Fruit fly (Drosophila melanogaster) whole organism, prepupa: ENCODE data around the gene CG16812.

Source experiments
- Blimp-1 ChIP-seq: fragments of 200-800 bp; sonication (Bioruptor generic); optimal IDR thresholded peaks from 3 replicates; lab custom pipeline; 2017; ENCODE audit warnings: missing biosample characterization, missing genetic modification characterization, mild to moderate bottlenecking, moderate library complexity, missing genetic modification reagents
- CG10631 ChIP-seq: fragments of 200-800 bp; sonication (Bioruptor generic); optimal IDR thresholded peaks from 2 replicates; lab custom pipeline; 2016; ENCODE audit warnings: missing biosample characterization, missing genetic modification characterization
- CG10669 ChIP-seq: fragments of 200-800 bp; sonication (Bioruptor generic); optimal IDR thresholded peaks from 3 replicates; lab custom pipeline; 2018; ENCODE audit warnings: missing biosample characterization, mild to moderate bottlenecking, missing genetic modification characterization, moderate library complexity
- CG11294 ChIP-seq: fragments of 200-800 bp; sonication (Bioruptor generic); IDR thresholded peaks from 2 replicates; pipeline ENCODE4 v1.3.6; 2022; ENCODE audit warnings: missing biosample characterization, missing genetic modification characterization
- CG11762 ChIP-seq: fragments of 200-800 bp; sonication (Bioruptor generic); optimal IDR thresholded peaks from 3 replicates; lab custom pipeline; 2016; ENCODE audit warnings: missing biosample characterization, missing genetic modification characterization; ENCODE audit not compliant: insufficient read depth
- CG11902 ChIP-seq: fragments of 200-800 bp; sonication (Bioruptor generic); optimal IDR thresholded peaks from 3 replicates; lab custom pipeline; 2016; ENCODE audit warnings: missing biosample characterization, missing genetic modification characterization
- CG15336 ChIP-seq: fragments of 200-800 bp; sonication (Bioruptor generic); IDR thresholded peaks from 2 replicates; pipeline ENCODE4 v1.3.6; 2022; ENCODE audit warnings: missing biosample characterization, missing genetic modification characterization
- CG1621 ChIP-seq: fragments of 200-800 bp; sonication (Bioruptor generic); optimal IDR thresholded peaks from 3 replicates; lab custom pipeline; 2018; ENCODE audit warnings: missing biosample characterization, mild to moderate bottlenecking, missing genetic modification characterization
- CG31627 ChIP-seq: fragments of 200-800 bp; sonication (Bioruptor generic); optimal IDR thresholded peaks from 3 replicates; lab custom pipeline; 2016; ENCODE audit warnings: missing biosample characterization, missing genetic modification characterization
- CG32006 ChIP-seq: fragments of 200-800 bp; sonication (Bioruptor generic); optimal IDR thresholded peaks from 3 replicates; lab custom pipeline; 2017; ENCODE audit warnings: missing biosample characterization, mild to moderate bottlenecking, missing genetic modification characterization
- CG34406 ChIP-seq: fragments of 200-800 bp; sonication (Bioruptor generic); optimal IDR thresholded peaks from 3 replicates; lab custom pipeline; 2016; ENCODE audit warnings: missing biosample characterization, missing genetic modification characterization
- CG3919 ChIP-seq: fragments of 200-800 bp; sonication (Bioruptor generic); optimal IDR thresholded peaks from 3 replicates; lab custom pipeline; 2016; ENCODE audit warnings: missing biosample characterization, missing genetic modification characterization
- CG4318 ChIP-seq: fragments of 200-800 bp; sonication (Bioruptor generic); optimal IDR thresholded peaks from 3 replicates; lab custom pipeline; 2017; ENCODE audit warnings: missing biosample characterization, mild to moderate bottlenecking, missing genetic modification characterization
- CG6163 ChIP-seq: fragments of 200-800 bp; sonication (Bioruptor generic); IDR thresholded peaks from 3 replicates; pipeline ENCODE4 v1.3.6; 2022; ENCODE audit warnings: missing biosample characterization, missing genetic modification characterization
- CG6276 ChIP-seq: fragments of 200-800 bp; sonication (Bioruptor generic); optimal IDR thresholded peaks from 2 replicates; lab custom pipeline; 2017; ENCODE audit warnings: missing biosample characterization, mild to moderate bottlenecking, missing genetic modification characterization
- CG6792 ChIP-seq: fragments of 200-800 bp; sonication (Bioruptor generic); optimal IDR thresholded peaks from 3 replicates; lab custom pipeline; 2016; ENCODE audit warnings: missing biosample characterization, missing genetic modification characterization
- CG6808 ChIP-seq: fragments of 200-800 bp; sonication (Bioruptor generic); optimal IDR thresholded peaks from 3 replicates; lab custom pipeline; 2017; ENCODE audit warnings: missing biosample characterization, missing genetic modification characterization, mild to moderate bottlenecking, moderate library complexity, missing genetic modification reagents
- CG6854 ChIP-seq: fragments of 200-800 bp; sonication (Bioruptor generic); optimal IDR thresholded peaks from 2 replicates; lab custom pipeline; 2017; ENCODE audit warnings: missing biosample characterization, mild to moderate bottlenecking, missing genetic modification characterization
- CG7368 ChIP-seq: fragments of 200-800 bp; sonication (Bioruptor generic); optimal IDR thresholded peaks from 3 replicates; lab custom pipeline; 2016; ENCODE audit warnings: missing biosample characterization, missing genetic modification characterization
- CG8119 ChIP-seq: fragments of 200-800 bp; sonication (Bioruptor generic); IDR thresholded peaks from 3 replicates; pipeline ENCODE4 v1.3.6; 2022; ENCODE audit warnings: missing biosample characterization, missing genetic modification characterization
- CG8319 ChIP-seq: fragments of 200-800 bp; sonication (Bioruptor generic); optimal IDR thresholded peaks from 3 replicates; lab custom pipeline; 2016; ENCODE audit warnings: missing biosample characterization, missing genetic modification characterization
- CG8632 ChIP-seq: fragments of 200-800 bp; sonication (Bioruptor generic); optimal IDR thresholded peaks from 3 replicates; lab custom pipeline; 2016; ENCODE audit warnings: missing biosample characterization, missing genetic modification characterization
- CG9139 ChIP-seq: fragments of 200-800 bp; sonication (Bioruptor generic); optimal IDR thresholded peaks from 3 replicates; lab custom pipeline; 2017; ENCODE audit warnings: missing biosample characterization, mild to moderate bottlenecking, missing genetic modification characterization
- Eip75B ChIP-seq: fragments of 200-800 bp; sonication (Bioruptor generic); optimal IDR thresholded peaks from 3 replicates; lab custom pipeline; 2016; ENCODE audit warnings: missing biosample characterization, missing genetic modification characterization
- Eip78C ChIP-seq: fragments of 200-800 bp; sonication (Bioruptor generic); peaks from one replicate; lab custom pipeline; 2016; ENCODE audit warnings: missing biosample characterization, missing genetic modification characterization
- Ets21C ChIP-seq: fragments of 200-800 bp; sonication (Bioruptor generic); optimal IDR thresholded peaks from 3 replicates; lab custom pipeline; 2016; ENCODE audit warnings: missing biosample characterization, missing genetic modification characterization
- Ets96B ChIP-seq: fragments of 200-800 bp; optimal IDR thresholded peaks from 2 replicates; lab custom pipeline; 2019; ENCODE audit warnings: missing biosample characterization, mild to moderate bottlenecking, missing genetic modification characterization, moderate library complexity
- Gug ChIP-seq: fragments of 200-800 bp; sonication (Bioruptor generic); IDR thresholded peaks from 2 replicates; pipeline ENCODE4 v1.3.6; 2022; ENCODE audit warnings: missing biosample characterization, missing genetic modification characterization
- Hr38 ChIP-seq: sonication (Bioruptor generic); optimal IDR thresholded peaks from 2 replicates; lab custom pipeline; 2016; ENCODE audit warnings: missing biosample characterization, missing genetic modification characterization
- Hr39 ChIP-seq: fragments of 200-800 bp; sonication (Bioruptor generic); optimal IDR thresholded peaks from 2 replicates; lab custom pipeline; 2016; ENCODE audit warnings: missing biosample characterization, missing genetic modification characterization
- Hr4 ChIP-seq: fragments of 200-800 bp; sonication (Bioruptor generic); optimal IDR thresholded peaks from 3 replicates; lab custom pipeline; 2016; ENCODE audit warnings: missing biosample characterization, missing genetic modification characterization
- Lpt ChIP-seq: fragments of 200-800 bp; sonication (Bioruptor generic); optimal IDR thresholded peaks from 3 replicates; lab custom pipeline; 2016; ENCODE audit warnings: missing biosample characterization, missing genetic modification characterization
- Met ChIP-seq: fragments of 200-800 bp; sonication (Bioruptor generic); optimal IDR thresholded peaks from 3 replicates; lab custom pipeline; 2016; ENCODE audit warnings: missing biosample characterization, missing genetic modification characterization
- OdsH ChIP-seq: fragments of 200-800 bp; sonication (Bioruptor generic); optimal IDR thresholded peaks from 3 replicates; lab custom pipeline; 2016; ENCODE audit warnings: missing biosample characterization, missing genetic modification characterization
- Smox ChIP-seq: fragments of 200-800 bp; sonication (Bioruptor generic); optimal IDR thresholded peaks from 3 replicates; lab custom pipeline; 2016; ENCODE audit warnings: missing biosample characterization, missing genetic modification characterization
- Sox14 ChIP-seq: fragments of 200-800 bp; sonication (Bioruptor generic); optimal IDR thresholded peaks from 3 replicates; lab custom pipeline; 2016; ENCODE audit warnings: missing biosample characterization, missing genetic modification characterization
- Sox15 ChIP-seq: fragments of 200-800 bp; sonication (Bioruptor generic); optimal IDR thresholded peaks from 3 replicates; lab custom pipeline; 2016; ENCODE audit warnings: missing biosample characterization, missing genetic modification characterization
- achi ChIP-seq: fragments of 200-800 bp; sonication (Bioruptor generic); optimal IDR thresholded peaks from 3 replicates; lab custom pipeline; 2016; ENCODE audit warnings: missing biosample characterization, missing genetic modification characterization
- acj6 ChIP-seq: fragments of 200-800 bp; sonication (Bioruptor generic); optimal IDR thresholded peaks from 3 replicates; lab custom pipeline; 2016; ENCODE audit warnings: missing biosample characterization, missing genetic modification characterization
- cyc ChIP-seq: fragments of 200-800 bp; sonication (Bioruptor generic); optimal IDR thresholded peaks from 3 replicates; lab custom pipeline; 2016; ENCODE audit warnings: missing biosample characterization, missing genetic modification characterization
- dac ChIP-seq: fragments of 200-800 bp; sonication (Bioruptor generic); optimal IDR thresholded peaks from 2 replicates; lab custom pipeline; 2017; ENCODE audit warnings: missing biosample characterization, mild to moderate bottlenecking, missing genetic modification characterization
- dsx ChIP-seq: fragments of 200-800 bp; optimal IDR thresholded peaks from 3 replicates; lab custom pipeline; 2019; ENCODE audit warnings: missing biosample characterization, mild to moderate bottlenecking, missing genetic modification characterization, moderate library complexity; ENCODE audit not compliant: poor library complexity, severe bottlenecking
- eg ChIP-seq: fragments of 200-800 bp; sonication (Bioruptor generic); IDR thresholded peaks from 3 replicates; pipeline ENCODE4 v1.3.6; 2022; ENCODE audit warnings: missing biosample characterization, missing genetic modification characterization
- fd59A ChIP-seq: fragments of 200-800 bp; sonication (Bioruptor generic); optimal IDR thresholded peaks from 2 replicates; lab custom pipeline; 2017; ENCODE audit warnings: missing biosample characterization, mild to moderate bottlenecking, missing genetic modification characterization, missing genetic modification reagents
- fkh ChIP-seq: fragments of 200-800 bp; sonication (Bioruptor generic); optimal IDR thresholded peaks from 3 replicates; lab custom pipeline; 2017; ENCODE audit warnings: missing biosample characterization, mild to moderate bottlenecking, missing genetic modification characterization, moderate library complexity
- lz ChIP-seq: fragments of 200-800 bp; sonication (Bioruptor generic); optimal IDR thresholded peaks from 3 replicates; lab custom pipeline; 2016; ENCODE audit warnings: missing biosample characterization, missing genetic modification characterization
- net ChIP-seq: fragments of 200-800 bp; sonication (Bioruptor generic); optimal IDR thresholded peaks from 3 replicates; lab custom pipeline; 2016; ENCODE audit warnings: missing biosample characterization, missing genetic modification characterization
- pdm3 ChIP-seq: fragments of 200-800 bp; sonication (Bioruptor generic); optimal IDR thresholded peaks from 3 replicates; lab custom pipeline; 2016; ENCODE audit warnings: missing biosample characterization, missing genetic modification characterization
- salr ChIP-seq, 2 experiments: fragments of 200-800 bp; sonication (Bioruptor generic); optimal IDR thresholded peaks; 3 replicates each; lab custom pipeline; 2016 to 2018; ENCODE audit warnings: missing biosample characterization in 2 of 2, missing genetic modification characterization in 2 of 2, mild to moderate bottlenecking in 1 of 2
- spab ChIP-seq: fragments of 200-800 bp; sonication (Bioruptor generic); optimal IDR thresholded peaks from 2 replicates; lab custom pipeline; 2017; ENCODE audit warnings: missing biosample characterization, mild to moderate bottlenecking, missing genetic modification characterization, missing genetic modification reagents
- svp ChIP-seq: fragments of 200-800 bp; sonication (Bioruptor generic); peaks from one replicate; lab custom pipeline; 2016; ENCODE audit warnings: missing biosample characterization, missing genetic modification characterization
- topi ChIP-seq: fragments of 200-800 bp; sonication (Bioruptor generic); optimal IDR thresholded peaks from 3 replicates; lab custom pipeline; 2016; ENCODE audit warnings: missing biosample characterization, missing genetic modification characterization
- vri ChIP-seq: fragments of 200-800 bp; sonication (Bioruptor generic); optimal IDR thresholded peaks from 3 replicates; lab custom pipeline; 2016; ENCODE audit warnings: missing biosample characterization, mild to moderate bottlenecking, missing genetic modification characterization

Gene CG16812

dm6 chr2L:13222225-13222648 lies at the start of gene CG16812, which contains the start of gene Ski6:
Gene CG16812, plus strand, starts transcription at chr2L:13222587.
Gene Ski6, minus strand, starts transcription at chr2L:13222429.
- TF ChIP-seq OdsH (GFP tag; lab: Kevin White, UChicago) (no peak), Met (GFP tag; lab: Kevin White, UChicago) (no peak), CG11762 (GFP tag; lab: Kevin White, UChicago) (no peak), CG7368 (GFP tag; lab: Kevin White, UChicago) (no peak), CG8632 (peak; percentile 41), CG6792 (GFP tag; lab: Kevin White, UChicago) (peak; percentile 36), Hr4 (GFP tag; lab: Kevin White, UChicago) (no peak), Ets96B (no peak), CG11294 (no peak), CG6276 (GFP tag; lab: Kevin White, UChicago) (no peak), pdm3 (GFP tag; lab: Kevin White, UChicago) (no peak), vri (GFP tag; lab: Kevin White, UChicago) (no peak), CG4318 (GFP tag; lab: Kevin White, UChicago) (no peak), Hr38 (GFP tag; lab: Kevin White, UChicago) (no peak), Hr39 (GFP tag; lab: Kevin White, UChicago) (peak; percentile 44), Ets21C (GFP tag; lab: Kevin White, UChicago) (peak; percentile 37), CG3919 (GFP tag; lab: Kevin White, UChicago) (no peak), eg (GFP tag; lab: Robert Waterston, UW) (peak; percentile 66), salr (GFP tag; optimal IDR thresholded peaks at IDR 0.05; lab: Kevin White, UChicago) (no peak), topi (GFP tag; lab: Kevin White, UChicago) (no peak), CG9139 (GFP tag; lab: Kevin White, UChicago) (no peak), dsx (GFP tag; lab: Kevin White, UChicago) (no peak), dac (no peak), acj6 (GFP tag; lab: Kevin White, UChicago) (no peak), Smox (GFP tag; lab: Kevin White, UChicago) (no peak), CG34406 (GFP tag; lab: Kevin White, UChicago) (peak; percentile 48), CG8119 (peak; percentile 43; the same call in 1 of the 3 replicates), net (GFP tag; lab: Kevin White, UChicago) (no peak), CG15336 (peak; percentile 60; the same call in 1 of the 2 replicates), fd59A (GFP tag; lab: Kevin White, UChicago) (no peak), CG6808 (no peak), CG10631 (GFP tag; lab: Kevin White, UChicago) (peak; percentile 75), Lpt (GFP tag; lab: Kevin White, UChicago) (no peak), lz (GFP tag; lab: Kevin White, UChicago) (no peak), Eip78C (GFP tag; lab: Kevin White, UChicago) (no peak), CG11902 (no peak), CG10669 (no peak), CG32006 (GFP tag; lab: Kevin White, UChicago) (no peak), Eip75B (GFP tag; lab: Kevin White, UChicago) (no peak), fkh (GFP tag; lab: Kevin White, UChicago) (peak; percentile 78), spab (GFP tag; lab: Kevin White, UChicago) (no peak), Blimp-1 (GFP tag; lab: Kevin White, UChicago) (no peak), Sox14 (GFP tag; lab: Kevin White, UChicago) (no peak), Sox15 (GFP tag; lab: Kevin White, UChicago) (peak; percentile 29), svp (no peak), CG1621 (tag; lab: Kevin White, UChicago) (no peak), CG8319 (GFP tag; lab: Kevin White, UChicago) (no peak), CG6163 (GFP tag; lab: Robert Waterston, UW) (no peak), CG6854 (GFP tag; lab: Kevin White, UChicago) (no peak), achi (GFP tag; lab: Kevin White, UChicago) (no peak), Gug (peak; percentile 35; the same call in 1 of the 2 replicates), CG31627 (GFP tag; lab: Kevin White, UChicago) (peak; percentile 51), cyc (peak; percentile 49)
